Fruit fly (Drosophila melanogaster) whole organism, embryonic: ENCODE results near the gene dikar.

Experiments
- Adf1 ChIP-seq: fragments of 200-800 bp; sonication (Bioruptor generic); IDR thresholded peaks from 2 replicates; pipeline ENCODE4 v1.3.6; 2022; ENCODE audit warnings: missing biosample characterization, missing genetic modification characterization
- B-H2 ChIP-seq: fragments of 200-800 bp; sonication (Bioruptor generic); optimal IDR thresholded peaks from 2 replicates; lab custom pipeline; 2018; ENCODE audit warnings: missing biosample characterization, mild to moderate bottlenecking, missing genetic modification characterization
- CG10321 ChIP-seq: fragments of 200-800 bp; sonication (Bioruptor generic); IDR thresholded peaks from 2 replicates; pipeline ENCODE4 v1.3.6; 2022; ENCODE audit warnings: missing biosample characterization, missing genetic modification characterization
- CG12071 ChIP-seq: fragments of 200-800 bp; sonication (Bioruptor generic); optimal IDR thresholded peaks from 3 replicates; lab custom pipeline; 2018; ENCODE audit warnings: missing biosample characterization, mild to moderate bottlenecking, missing genetic modification characterization
- CG12769 ChIP-seq: fragments of 200-800 bp; sonication (Bioruptor generic); optimal IDR thresholded peaks from 2 replicates; lab custom pipeline; 2019; ENCODE audit warnings: missing biosample characterization, mild to moderate bottlenecking, missing genetic modification characterization, moderate library complexity
- CG14710 ChIP-seq: fragments of 200-800 bp; sonication (Bioruptor generic); optimal IDR thresholded peaks from 3 replicates; lab custom pipeline; 2019; ENCODE audit warnings: missing biosample characterization, mild to moderate bottlenecking, missing genetic modification characterization, moderate library complexity
- CG1602 ChIP-seq: fragments of 200-800 bp; sonication (Bioruptor generic); optimal IDR thresholded peaks from 3 replicates; lab custom pipeline; 2016; ENCODE audit warnings: missing biosample characterization, missing genetic modification characterization
- CG17829 ChIP-seq: fragments of 200-800 bp; optimal IDR thresholded peaks from 2 replicates; lab custom pipeline; 2019; ENCODE audit warnings: missing biosample characterization, mild to moderate bottlenecking, missing genetic modification characterization, moderate library complexity
- CG18262 ChIP-seq: fragments of 200-800 bp; optimal IDR thresholded peaks from 3 replicates; lab custom pipeline; 2019; ENCODE audit warnings: missing biosample characterization, mild to moderate bottlenecking, missing genetic modification characterization, moderate library complexity
- CG30403 ChIP-seq: fragments of 200-800 bp; sonication (Bioruptor generic); optimal IDR thresholded peaks from 3 replicates; lab custom pipeline; 2016; ENCODE audit warnings: missing biosample characterization, missing genetic modification characterization
- CG34224 ChIP-seq: fragments of 200-800 bp; sonication (Bioruptor generic); IDR thresholded peaks from 3 replicates; pipeline ENCODE4 v1.3.6; 2022; ENCODE audit warnings: missing biosample characterization, missing genetic modification characterization; ENCODE audit not compliant: partially characterized antibody
- CG5953 ChIP-seq: fragments of 200-800 bp; sonication (Bioruptor generic); IDR thresholded peaks from 2 replicates; pipeline ENCODE4 v1.3.6; 2022; ENCODE audit warnings: missing biosample characterization, missing genetic modification characterization
- CG6254 ChIP-seq: fragments of 200-800 bp; sonication (Bioruptor generic); optimal IDR thresholded peaks from 3 replicates; lab custom pipeline; 2017; ENCODE audit warnings: mild to moderate bottlenecking, missing biosample characterization, missing genetic modification reagents, missing genetic modification characterization
- CG8359 ChIP-seq: fragments of 200-800 bp; sonication (Bioruptor generic); optimal IDR thresholded peaks from 2 replicates; lab custom pipeline; 2017; ENCODE audit warnings: missing biosample characterization, mild to moderate bottlenecking, missing genetic modification characterization, borderline replicate concordance
- CG8478 ChIP-seq: fragments of >200 bp; optimal IDR thresholded peaks from 2 replicates; lab custom pipeline; 2018
- CG9932 ChIP-seq: fragments of 200-800 bp; sonication (Bioruptor generic); IDR thresholded peaks from 2 replicates; pipeline ENCODE4 v1.3.6; 2022; ENCODE audit warnings: missing biosample characterization, missing genetic modification characterization
- E2f1 ChIP-seq: fragments of 200-800 bp; sonication (Bioruptor generic); IDR thresholded peaks from 2 replicates; pipeline ENCODE4 v1.3.6; 2022; ENCODE audit warnings: missing biosample characterization, missing genetic modification characterization
- Ets65A ChIP-seq: fragments of 200-800 bp; sonication (Bioruptor generic); peaks from one replicate; lab custom pipeline; 2016; ENCODE audit warnings: missing biosample characterization, missing genetic modification characterization
- Fer3 ChIP-seq: fragments of 200-800 bp; sonication (Bioruptor generic); optimal IDR thresholded peaks from 2 replicates; lab custom pipeline; 2018; ENCODE audit warnings: missing biosample characterization, mild to moderate bottlenecking, missing genetic modification characterization, moderate library complexity
- H2.0 ChIP-seq: fragments of 200-800 bp; sonication (Bioruptor generic); IDR thresholded peaks from 2 replicates; pipeline ENCODE4 v1.3.6; 2022; ENCODE audit warnings: missing biosample characterization, missing genetic modification characterization
- Hand ChIP-seq: fragments of 200-800 bp; sonication (Bioruptor generic); optimal IDR thresholded peaks from 2 replicates; lab custom pipeline; 2017; ENCODE audit warnings: mild to moderate bottlenecking, missing biosample characterization, missing genetic modification reagents, missing genetic modification characterization
- Hmr ChIP-seq: fragments of 200-800 bp; sonication (Bioruptor generic); optimal IDR thresholded peaks from 3 replicates; lab custom pipeline; 2017; ENCODE audit warnings: mild to moderate bottlenecking, missing biosample characterization, missing genetic modification reagents, missing genetic modification characterization
- Kr ChIP-seq: fragments of 200-800 bp; sonication (Bioruptor generic); optimal IDR thresholded peaks from 2 replicates; lab custom pipeline; 2017; ENCODE audit warnings: missing biosample characterization, mild to moderate bottlenecking, missing genetic modification characterization
- Med ChIP-seq: fragments of 200-800 bp; sonication (Bioruptor generic); peaks from one replicate; lab custom pipeline; 2016; ENCODE audit warnings: missing biosample characterization, missing genetic modification characterization, mild to moderate bottlenecking, inconsistent platforms, moderate library complexity
- NC2β ChIP-seq: fragments of 200-800 bp; sonication (Bioruptor generic); optimal IDR thresholded peaks from 2 replicates; lab custom pipeline; 2016; ENCODE audit warnings: missing biosample characterization, missing genetic modification characterization
- Rx ChIP-seq: fragments of 200-800 bp; sonication (Bioruptor generic); IDR thresholded peaks from 2 replicates; pipeline ENCODE4 v1.3.6; 2022; ENCODE audit warnings: missing biosample characterization, missing genetic modification characterization
- Sry-δ ChIP-seq: fragments of 200-800 bp; sonication (Bioruptor generic); optimal IDR thresholded peaks from 2 replicates; lab custom pipeline; 2016; ENCODE audit warnings: missing biosample characterization, missing genetic modification characterization
- Taf1 ChIP-seq: fragments of 200-800 bp; sonication (Bioruptor generic); IDR thresholded peaks from 2 replicates; pipeline ENCODE4 v1.3.6; 2022; ENCODE audit warnings: missing biosample characterization, missing genetic modification characterization
- Xrp1 ChIP-seq: fragments of 200-800 bp; sonication (Bioruptor generic); IDR thresholded peaks from 2 replicates; pipeline ENCODE4 v1.3.6; 2022; ENCODE audit warnings: missing biosample characterization, missing genetic modification characterization
- az2 ChIP-seq: fragments of 200-800 bp; sonication (Bioruptor generic); optimal IDR thresholded peaks from 3 replicates; lab custom pipeline; 2016; ENCODE audit warnings: missing biosample characterization, missing genetic modification characterization
- cas ChIP-seq: fragments of 200-800 bp; sonication (Bioruptor generic); IDR thresholded peaks from 2 replicates; pipeline ENCODE4 v1.3.6; 2022; ENCODE audit warnings: missing biosample characterization, missing genetic modification characterization
- crol ChIP-seq: fragments of 200-800 bp; sonication (Bioruptor generic); IDR thresholded peaks from 2 replicates; pipeline ENCODE4 v1.3.6; 2022; ENCODE audit warnings: missing biosample characterization, missing genetic modification characterization
- crp ChIP-seq, 2 experiments: fragments of 200-800 bp; sonication (Bioruptor generic); optimal IDR thresholded peaks; 2 replicates in 1 of 2; 3 replicates in 1 of 2; lab custom pipeline; 2017; ENCODE audit warnings: missing biosample characterization in 2 of 2, missing genetic modification characterization in 2 of 2, mild to moderate bottlenecking in 1 of 2, moderate library complexity in 1 of 2
- da ChIP-seq: fragments of 200-800 bp; sonication (Bioruptor generic); optimal IDR thresholded peaks from 2 replicates; lab custom pipeline; 2016; ENCODE audit warnings: missing biosample characterization, missing genetic modification characterization
- dati ChIP-seq: fragments of 200-800 bp; sonication (Bioruptor generic); IDR thresholded peaks from 2 replicates; pipeline ENCODE4 v1.3.6; 2022; ENCODE audit warnings: missing biosample characterization, missing genetic modification characterization
- ftz-f1 ChIP-seq: fragments of 200-800 bp; sonication (Bioruptor generic); optimal IDR thresholded peaks from 2 replicates; lab custom pipeline; 2016; ENCODE audit warnings: missing biosample characterization, missing genetic modification characterization
- grau ChIP-seq: fragments of 200-800 bp; optimal IDR thresholded peaks from 3 replicates; lab custom pipeline; 2019; ENCODE audit warnings: missing biosample characterization, mild to moderate bottlenecking, missing genetic modification characterization, moderate library complexity
- gro ChIP-seq: fragments of 200-800 bp; sonication (Bioruptor generic); optimal IDR thresholded peaks from 2 replicates; lab custom pipeline; 2016; ENCODE audit warnings: missing biosample characterization, missing genetic modification characterization
- lab ChIP-seq: fragments of 200-800 bp; sonication (Bioruptor generic); optimal IDR thresholded peaks from 3 replicates; lab custom pipeline; 2017; ENCODE audit warnings: missing biosample characterization, missing genetic modification characterization, mild to moderate bottlenecking, moderate library complexity, missing genetic modification reagents
- mirr ChIP-seq: fragments of 200-800 bp; sonication (Bioruptor generic); optimal IDR thresholded peaks from 3 replicates; lab custom pipeline; 2018; ENCODE audit warnings: missing biosample characterization, mild to moderate bottlenecking, missing genetic modification characterization
- nerfin-2 ChIP-seq: fragments of 200-800 bp; sonication (Bioruptor generic); IDR thresholded peaks from 2 replicates; pipeline ENCODE4 v1.3.6; 2022; ENCODE audit warnings: missing biosample characterization, missing genetic modification characterization; ENCODE audit not compliant: partially characterized antibody
- p53 ChIP-seq: fragments of 200-800 bp; sonication (Bioruptor generic); optimal IDR thresholded peaks from 2 replicates; lab custom pipeline; 2016; ENCODE audit warnings: missing biosample characterization, missing genetic modification characterization
- repo ChIP-seq: fragments of 200-800 bp; sonication (Bioruptor generic); optimal IDR thresholded peaks from 2 replicates; lab custom pipeline; 2016; ENCODE audit warnings: missing biosample characterization, missing genetic modification characterization
- salm ChIP-seq: fragments of 200-800 bp; sonication (Bioruptor generic); optimal IDR thresholded peaks from 2 replicates; lab custom pipeline; 2018; ENCODE audit warnings: missing biosample characterization, mild to moderate bottlenecking, missing genetic modification characterization
- scrt ChIP-seq: fragments of 200-800 bp; sonication (Bioruptor generic); optimal IDR thresholded peaks from 2 replicates; lab custom pipeline; 2018; ENCODE audit warnings: missing biosample characterization, mild to moderate bottlenecking, missing genetic modification characterization, moderate library complexity
- sima ChIP-seq: fragments of 200-800 bp; sonication (Bioruptor generic); optimal IDR thresholded peaks from 2 replicates; lab custom pipeline; 2016; ENCODE audit warnings: missing biosample characterization, missing genetic modification characterization
- sqz ChIP-seq: fragments of 200-800 bp; sonication (Bioruptor generic); optimal IDR thresholded peaks from 3 replicates; lab custom pipeline; 2018; ENCODE audit warnings: missing biosample characterization, mild to moderate bottlenecking, missing genetic modification characterization
- stc ChIP-seq: fragments of 200-800 bp; sonication (Bioruptor generic); IDR thresholded peaks from 2 replicates; pipeline ENCODE4 v1.3.6; 2022; ENCODE audit warnings: missing biosample characterization, missing genetic modification characterization
- zfh2 ChIP-seq: fragments of 200-800 bp; sonication (Bioruptor generic); optimal IDR thresholded peaks from 2 replicates; lab custom pipeline; 2016; ENCODE audit warnings: missing biosample characterization, missing genetic modification characterization

dikar gene

DNA sequence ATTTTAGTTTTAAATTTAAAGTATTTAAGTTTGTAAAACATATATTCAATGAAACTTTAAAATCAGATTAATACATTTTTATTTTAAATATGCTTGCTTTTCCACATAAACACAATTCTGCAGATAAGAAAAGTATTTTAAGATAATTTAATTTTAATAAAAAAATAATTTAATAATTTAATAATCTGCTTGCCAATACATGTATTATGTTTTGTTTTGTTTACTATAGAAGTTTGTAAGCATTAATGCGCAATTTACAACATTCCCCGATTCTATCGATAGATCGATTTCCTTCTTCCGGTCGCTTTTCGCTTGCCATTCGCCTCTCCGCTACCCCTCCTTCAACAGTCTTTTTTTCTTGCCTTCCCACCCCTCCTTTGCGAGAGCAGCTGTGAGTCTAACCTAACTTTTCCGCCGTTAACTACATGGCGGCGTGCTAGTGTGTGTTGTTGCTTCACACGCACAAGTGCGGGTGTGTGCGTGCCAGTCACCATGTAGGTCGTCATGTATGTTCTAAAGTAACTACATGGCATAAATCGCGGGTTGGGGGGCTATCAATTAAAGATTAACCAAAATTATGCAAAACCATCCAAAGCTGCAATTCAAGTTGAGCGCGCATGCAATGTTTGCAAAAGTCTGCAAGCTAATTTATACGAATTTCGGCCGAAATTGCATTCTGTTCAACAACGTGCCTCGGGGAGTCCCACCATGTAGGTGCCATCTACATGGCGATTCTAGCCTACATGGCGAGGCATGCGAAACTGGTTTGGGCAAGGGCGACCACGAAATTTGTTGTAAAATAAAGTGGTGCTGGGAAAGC lies 592 bp upstream of the dikar start (continued):
- TF ChIP-seq sqz (GFP tag; lab: Kevin White, UChicago): peak; percentile 70
- peak; percentile 39 for TF ChIP-seq da (GFP tag; lab: Kevin White, UChicago)
- peak; percentile 20 for TF ChIP-seq zfh2 (GFP tag; lab: Kevin White, UChicago)
- peak; percentile 36 for TF ChIP-seq Hand (GFP tag; lab: Kevin White, UChicago)
- TF ChIP-seq CG1602 (GFP tag; lab: Kevin White, UChicago): peak; percentile 35
- TF ChIP-seq az2 (GFP tag; lab: Kevin White, UChicago): no peak
- TF ChIP-seq nerfin-2 (GFP tag; lab: Robert Waterston, UW): 0 out of 2 replicates have a peak, but pooled peaks have one; percentile 42
- TF ChIP-seq scrt (GFP tag; lab: Kevin White, UChicago): peak; percentile 25
- no peak for TF ChIP-seq dati (GFP tag; lab: Robert Waterston, UW)
- peak; percentile 57 for TF ChIP-seq CG10321 (GFP tag; lab: Robert Waterston, UW)
- TF ChIP-seq gro (GFP tag; lab: Kevin White, UChicago): peak; percentile 26
- TF ChIP-seq grau (tag; lab: Kevin White, UChicago): peak; percentile 32
- TF ChIP-seq CG12071 (GFP tag; lab: Kevin White, UChicago): peak; percentile 50
- TF ChIP-seq E2f1 (GFP tag; lab: Robert Waterston, UW): no peak
- no peak for TF ChIP-seq repo (GFP tag; lab: Kevin White, UChicago)
- no peak for TF ChIP-seq Taf1 (GFP tag; lab: Robert Waterston, UW)
- peak; percentile 68 for TF ChIP-seq Ets65A
- TF ChIP-seq B-H2 (GFP tag; lab: Kevin White, UChicago): peak; percentile 65
- peak; percentile 51 for TF ChIP-seq Hmr
- TF ChIP-seq Rx (GFP tag; lab: Robert Waterston, UW): 0 out of 2 replicates have a peak, but pooled peaks have one; percentile 29
- no peak for TF ChIP-seq CG5953 (GFP tag; lab: Robert Waterston, UW)
- peak; percentile 57 for TF ChIP-seq CG18262
- no peak for TF ChIP-seq CG6254 (GFP tag; lab: Kevin White, UChicago)
- peak; percentile 39 for TF ChIP-seq CG14710 (tag; lab: Kevin White, UChicago)
- TF ChIP-seq stc (GFP tag; lab: Robert Waterston, UW): no peak
- TF ChIP-seq sima (GFP tag; lab: Kevin White, UChicago): no peak
- TF ChIP-seq CG30403: peak; percentile 29
- no peak for TF ChIP-seq Xrp1 (GFP tag; lab: Robert Waterston, UW)
- no peak for TF ChIP-seq CG17829
- peak; percentile 41 for TF ChIP-seq lab (GFP tag; lab: Kevin White, UChicago)
- 0 out of 2 replicates have a peak, but pooled peaks have one; percentile 9 for TF ChIP-seq H2.0
- TF ChIP-seq CG9932 (GFP tag; lab: Robert Waterston, UW): peak; percentile 38; the same call in 1 of the 2 replicates
- peak; percentile 100 for TF ChIP-seq crol
- TF ChIP-seq Sry-δ (GFP tag; lab: Kevin White, UChicago): peak; percentile 66
- 0 out of 3 replicates have a peak, but pooled peaks have one; percentile 22 for TF ChIP-seq CG34224 (GFP tag; lab: Robert Waterston, UW)
- peak in 1 of 2 experiments; percentile 83 for TF ChIP-seq crp (GFP tag; optimal IDR thresholded peaks at IDR 0.05; lab: Kevin White, UChicago)
- TF ChIP-seq mirr (GFP tag; lab: Kevin White, UChicago): peak; percentile 72
- TF ChIP-seq Fer3 (tag; lab: Kevin White, UChicago): peak; percentile 2
- TF ChIP-seq Med (GFP tag; lab: Kevin White, UChicago): peak; percentile 88
- peak; percentile 64 for TF ChIP-seq ftz-f1 (GFP tag; lab: Kevin White, UChicago)
- peak; percentile 84 for TF ChIP-seq CG8478 (lab: Kevin White, UChicago)
- peak; percentile 18; the same call in 1 of the 2 replicates for TF ChIP-seq Adf1 (GFP tag; lab: Robert Waterston, UW)
- TF ChIP-seq salm (tag; lab: Kevin White, UChicago): no peak
- peak; percentile 30 for TF ChIP-seq NC2β (GFP tag; lab: Kevin White, UChicago)
- TF ChIP-seq CG8359 (GFP tag; lab: Kevin White, UChicago): no peak
- TF ChIP-seq cas (GFP tag; lab: Robert Waterston, UW): no peak
- no peak for TF ChIP-seq Kr (GFP tag; lab: Kevin White, UChicago)
- TF ChIP-seq CG12769 (tag; lab: Kevin White, UChicago): peak; percentile 81
- TF ChIP-seq p53: peak; percentile 7
